Fruit fly (Drosophila melanogaster) Kc167 (cell line): ENCODE data around the gene CG31321.

ENCODE experiments used
- Myc ChIP-seq: fragments of >200 bp; optimal IDR thresholded peaks from 2 replicates; lab custom pipeline; 2017; ENCODE audit warnings: missing external identifiers
- Sin3A ChIP-seq: fragments of >200 bp; optimal IDR thresholded peaks from 2 replicates; lab custom pipeline; 2018; ENCODE audit warnings: missing external identifiers
- ttk ChIP-seq: sonication (Bioruptor generic); optimal IDR thresholded peaks from 2 replicates; lab custom pipeline; 2017; ENCODE audit warnings: missing external identifiers

DNA sequence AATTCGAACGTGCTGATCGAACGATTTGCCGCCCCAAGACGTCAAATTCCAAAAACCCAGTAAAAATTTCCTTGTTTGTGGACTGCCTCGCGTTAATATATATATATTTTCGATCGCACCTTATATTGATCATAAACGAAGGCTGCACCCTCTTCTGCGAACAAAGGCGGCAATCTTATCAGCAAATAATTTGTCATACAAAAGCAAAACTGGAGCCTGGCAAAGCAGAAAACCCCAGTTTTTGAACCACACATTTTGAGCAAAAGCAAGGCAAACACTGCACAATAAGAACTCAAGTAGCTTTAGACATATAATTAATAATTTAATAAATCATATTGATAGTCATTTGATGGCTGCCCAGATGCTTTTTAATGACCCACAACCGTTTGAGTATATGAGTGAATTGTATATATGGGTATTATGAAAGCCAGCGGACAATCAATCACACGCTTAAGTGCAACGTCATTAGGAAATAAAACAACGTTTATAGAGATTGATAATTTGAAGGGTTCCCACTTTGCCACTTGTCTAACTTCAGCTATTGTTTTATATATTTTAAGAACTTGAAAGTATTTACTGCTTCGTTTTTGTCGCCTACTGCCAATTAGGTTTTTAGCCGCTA is 15.7 kb upstream of the CG31321 start:
- TF ChIP-seq Sin3A, result no peak
- TF ChIP-seq Myc (lab: Kevin White, UChicago), result no peak
- TF ChIP-seq ttk, result no peak
